Worm (Caenorhabditis elegans): Measurements from ENCODE around the gene C09B8.8.

C09B8.8 gene

DNA sequence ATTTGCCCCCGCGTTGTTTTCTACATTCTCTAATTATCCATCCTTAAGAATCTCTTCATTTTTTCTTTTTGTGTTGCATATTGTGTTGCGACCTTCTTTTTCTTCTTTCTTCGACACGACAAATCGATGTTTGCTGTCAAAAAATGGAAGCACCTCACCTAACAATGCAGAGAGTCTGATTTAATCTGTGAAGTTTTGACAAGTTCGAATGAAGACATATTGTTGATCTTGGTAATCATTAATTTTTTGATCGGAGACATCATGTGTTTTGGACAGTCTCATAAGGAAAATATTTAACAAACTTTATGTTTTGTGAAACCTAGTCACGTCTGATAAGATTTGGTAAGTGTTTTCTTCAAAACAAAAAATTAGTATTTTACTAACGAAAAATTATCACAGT lies 13.8 kb downstream of the C09B8.8 start:
- TF ChIP-seq tbx-2 (tag; optimal IDR thresholded peaks at IDR 0.05) (no peak), ceh-16 (tag; optimal IDR thresholded peaks at IDR 0.05) (peak; percentile 34), nhr-43 (tag; optimal IDR thresholded peaks at IDR 0.05; ENCODE audit: poor library complexity, severe bottlenecking) (no peak), elt-1 (tag; optimal IDR thresholded peaks at IDR 0.05) (peak; percentile 49), nhr-237 (tag; optimal IDR thresholded peaks at IDR 0.05) (no peak), nhr-25 (tag; optimal IDR thresholded peaks at IDR 0.05) (peak; percentile 29), elt-2 (tag; optimal IDR thresholded peaks at IDR 0.05) (no peak)

DNA sequence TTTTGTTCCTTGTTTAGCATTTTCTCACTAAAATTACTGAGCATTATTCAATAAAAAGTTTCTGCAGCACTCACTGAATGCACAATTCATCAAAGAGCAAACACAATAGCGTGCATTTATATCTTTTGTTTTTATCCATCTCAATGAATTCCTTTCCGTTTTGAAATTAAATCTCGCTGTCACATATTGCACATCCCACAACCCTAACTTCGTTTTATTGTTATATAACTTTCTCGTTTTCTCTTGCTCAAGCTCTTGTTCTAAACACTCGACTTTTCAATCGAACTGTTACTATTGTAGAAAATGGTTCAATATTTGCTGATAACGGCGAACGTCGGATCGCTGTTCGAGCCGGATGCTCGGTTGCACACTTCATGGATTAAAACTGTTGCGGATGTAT lies 15.9 kb downstream of the C09B8.8 start, which contains the start of gene ipp-5:
Gene ipp-5 (plus strand): TSS at position 301 of the 400 bp plus-strand sequence.
- TF ChIP-seq lsy-12 (tag; optimal IDR thresholded peaks at IDR 0.05) = no peak
- no peak for TF ChIP-seq nhr-43 (tag; optimal IDR thresholded peaks at IDR 0.05; ENCODE audit: poor library complexity, severe bottlenecking)
- no peak for TF ChIP-seq jun-1 (tag; optimal IDR thresholded peaks at IDR 0.05)
- TF ChIP-seq nhr-67 (tag; optimal IDR thresholded peaks at IDR 0.05) = no peak
- no peak for TF ChIP-seq nhr-77 (tag; optimal IDR thresholded peaks at IDR 0.05)

DNA sequence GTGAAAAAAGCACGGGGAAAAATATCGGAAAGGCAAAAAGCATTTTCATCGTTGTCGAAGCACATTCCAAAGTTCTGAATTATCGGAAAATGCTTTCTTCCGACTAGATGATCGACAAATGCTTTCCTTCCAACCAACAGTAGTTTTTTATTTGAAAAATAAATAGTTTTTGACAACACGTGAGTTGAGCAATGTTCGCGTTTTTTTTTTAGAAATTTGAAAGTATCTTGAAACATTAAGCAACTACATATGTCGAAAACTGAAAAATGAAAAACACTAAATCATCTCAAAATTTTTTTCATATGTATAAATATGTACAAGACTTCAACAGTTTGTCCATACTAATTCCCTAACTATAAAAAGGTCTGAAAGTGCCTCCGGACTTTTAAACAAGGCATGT lies 24.3 kb downstream of the C09B8.8 start, which contains the start of gene hsp-25:
Gene hsp-25 (minus strand): TSS at position 101 of the 400 bp plus-strand sequence.
- TF ChIP-seq aly-2 (tag; optimal IDR thresholded peaks at IDR 0.05) (no peak), ceh-28 (tag; optimal IDR thresholded peaks at IDR 0.05) (no peak), ztf-4 (tag; optimal IDR thresholded peaks at IDR 0.05) (no peak), lsy-12 (tag; optimal IDR thresholded peaks at IDR 0.05) (no peak), fkh-2 (tag; optimal IDR thresholded peaks at IDR 0.05) (no peak), nhr-23 (tag; optimal IDR thresholded peaks at IDR 0.05) (no peak), ztf-11 (tag; optimal IDR thresholded peaks at IDR 0.05) (no peak)

DNA sequence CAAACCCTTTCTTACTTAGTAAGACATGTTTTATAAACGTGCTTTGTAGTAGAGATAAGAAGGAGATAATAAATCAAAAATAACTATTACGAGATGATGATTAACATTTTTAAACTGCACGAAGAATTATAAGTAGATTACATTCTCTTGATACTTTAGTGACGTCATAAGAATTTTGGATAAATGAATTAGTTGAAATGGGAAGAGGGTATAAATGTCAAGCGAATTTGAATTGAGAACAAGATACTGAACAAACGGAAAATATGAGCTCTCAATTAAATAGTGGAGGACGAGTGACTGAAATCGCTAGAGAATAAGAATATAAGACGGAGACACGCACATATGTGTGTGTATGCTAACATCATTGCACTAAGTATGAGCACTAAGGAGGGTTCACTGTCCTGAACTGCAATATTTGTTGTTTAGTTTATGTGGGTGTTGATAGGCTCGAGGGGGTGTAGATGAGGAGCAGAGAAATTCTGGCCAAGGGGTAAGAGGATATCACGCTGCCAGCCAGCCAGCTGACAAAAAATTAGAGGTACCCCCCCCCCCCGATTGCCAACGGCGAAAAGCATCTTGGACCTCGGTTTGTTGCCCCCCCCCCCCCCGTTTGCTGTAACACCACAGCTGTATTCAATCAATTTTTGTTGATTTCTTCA lies 25.3 kb downstream of the C09B8.8 start:
- TF ChIP-seq lsy-12 (tag; optimal IDR thresholded peaks at IDR 0.05) (peak; percentile 31), snpc-4 (tag; optimal IDR thresholded peaks at IDR 0.05) (no peak), ceh-28 (tag; optimal IDR thresholded peaks at IDR 0.05) (no peak), ama-1 (optimal IDR thresholded peaks at IDR 0.05) (peak; percentile 10), mml-1 (tag; optimal IDR thresholded peaks at IDR 0.05) (no peak), tbx-2 (tag; optimal IDR thresholded peaks at IDR 0.05) (no peak), zag-1 (tag; optimal IDR thresholded peaks at IDR 0.05) (no peak), elt-3 (tag; optimal IDR thresholded peaks at IDR 0.05) (no peak)

DNA sequence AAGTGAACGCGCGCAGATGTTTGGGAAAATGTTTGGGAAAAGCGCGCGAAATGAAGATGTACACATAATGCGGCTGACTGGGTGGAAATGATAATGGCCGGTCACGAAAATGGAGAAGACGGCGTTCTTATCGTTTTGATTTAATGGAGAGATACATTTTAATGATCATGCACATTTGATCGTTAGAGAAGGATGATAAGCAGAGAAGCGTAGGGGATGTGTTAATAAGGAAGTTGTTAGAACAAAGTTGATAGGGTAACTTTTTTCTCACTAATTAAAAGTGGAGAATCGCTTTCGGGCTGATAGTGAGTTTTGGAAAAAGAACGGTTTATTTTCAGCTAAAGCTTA lies 25.8 kb downstream of the C09B8.8 start:
- no peak for TF ChIP-seq ztf-11 (tag; optimal IDR thresholded peaks at IDR 0.05)
- TF ChIP-seq ceh-28 (tag; optimal IDR thresholded peaks at IDR 0.05) = peak; percentile 32
- TF ChIP-seq pqm-1 (tag; optimal IDR thresholded peaks at IDR 0.05) = no peak
- TF ChIP-seq nhr-77 (tag; optimal IDR thresholded peaks at IDR 0.05) = no peak
- no peak for TF ChIP-seq ztf-4 (tag; optimal IDR thresholded peaks at IDR 0.05)
- no peak for TF ChIP-seq skn-1 (tag; optimal IDR thresholded peaks at IDR 0.05)
- TF ChIP-seq zag-1 (tag; optimal IDR thresholded peaks at IDR 0.05) = no peak
- TF ChIP-seq elt-2 (tag; optimal IDR thresholded peaks at IDR 0.05) = peak; percentile 68
- no peak for TF ChIP-seq ceh-9 (tag; optimal IDR thresholded peaks at IDR 0.05)
- TF ChIP-seq fos-1 (tag; optimal IDR thresholded peaks at IDR 0.05) = no peak
- TF ChIP-seq nhr-43 (tag; optimal IDR thresholded peaks at IDR 0.05; ENCODE audit: poor library complexity, severe bottlenecking) = no peak
- no peak for TF ChIP-seq nhr-23 (tag; optimal IDR thresholded peaks at IDR 0.05)
- TF ChIP-seq nhr-76 (tag; optimal IDR thresholded peaks at IDR 0.05) = no peak

DNA sequence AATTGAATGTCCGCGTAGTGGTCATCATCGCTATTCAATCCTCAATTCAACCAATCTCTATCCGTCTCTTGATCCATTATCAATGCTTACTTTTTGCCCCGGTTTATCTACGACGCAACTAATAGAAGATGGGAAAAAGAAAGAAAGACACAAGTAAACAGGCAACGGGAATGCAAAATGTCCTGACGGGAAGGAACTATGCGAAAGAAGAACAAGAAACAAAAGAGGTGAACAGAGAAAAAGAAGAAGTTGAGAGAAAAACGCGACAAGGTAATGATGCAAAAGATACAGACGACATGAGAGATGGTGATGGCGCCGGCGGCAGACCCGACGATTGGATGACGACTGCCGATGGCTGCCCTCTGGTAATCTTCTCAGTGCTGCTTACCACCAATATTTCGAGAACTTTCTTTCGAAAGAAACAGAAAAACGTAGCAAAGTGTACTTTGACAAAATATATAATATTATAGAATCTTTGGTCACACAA lies 26.7 kb downstream of the C09B8.8 start:
- TF ChIP-seq ceh-82 (tag; optimal IDR thresholded peaks at IDR 0.05) = no peak
- peak; percentile 44 for TF ChIP-seq ceh-28 (tag; optimal IDR thresholded peaks at IDR 0.05)
- no peak for TF ChIP-seq aly-2 (tag; optimal IDR thresholded peaks at IDR 0.05)
- no peak for TF ChIP-seq nhr-237 (tag; optimal IDR thresholded peaks at IDR 0.05)
- TF ChIP-seq skn-1 (tag; optimal IDR thresholded peaks at IDR 0.05) = no peak
- TF ChIP-seq ZK546.5 (tag; optimal IDR thresholded peaks at IDR 0.05) = no peak
- peak; percentile 93 for TF ChIP-seq nhr-23 (tag; optimal IDR thresholded peaks at IDR 0.05)
- TF ChIP-seq snpc-4 (tag; optimal IDR thresholded peaks at IDR 0.05) = no peak
- no peak for TF ChIP-seq fkh-2 (tag; optimal IDR thresholded peaks at IDR 0.05)
- no peak for TF ChIP-seq ztf-4 (tag; optimal IDR thresholded peaks at IDR 0.05)
- TF ChIP-seq fos-1 (tag; optimal IDR thresholded peaks at IDR 0.05) = no peak
- TF ChIP-seq pha-4 (tag; optimal IDR thresholded peaks at IDR 0.05) = peak; percentile 92
- TF ChIP-seq nhr-77 (tag; optimal IDR thresholded peaks at IDR 0.05) = no peak
- peak; percentile 21 for TF ChIP-seq R02D3.7 (tag; optimal IDR thresholded peaks at IDR 0.05)
- TF ChIP-seq nhr-12 (tag; optimal IDR thresholded peaks at IDR 0.05) = no peak
- peak; percentile 50 for TF ChIP-seq lin-39 (tag; optimal IDR thresholded peaks at IDR 0.05)
- peak; percentile 21 for TF ChIP-seq tbx-2 (tag; optimal IDR thresholded peaks at IDR 0.05)
- peak; percentile 81 for TF ChIP-seq pqm-1 (tag; optimal IDR thresholded peaks at IDR 0.05)
- peak; percentile 95 for TF ChIP-seq nfya-1 (tag; optimal IDR thresholded peaks at IDR 0.05; ENCODE audit: insufficient read depth)
- TF ChIP-seq nhr-76 (tag; optimal IDR thresholded peaks at IDR 0.05) = no peak
- TF ChIP-seq hmg-11 (tag; optimal IDR thresholded peaks at IDR 0.05) = peak; percentile 58
- TF ChIP-seq eor-1 (tag; optimal IDR thresholded peaks at IDR 0.05) = no peak
- TF ChIP-seq unc-62 (GFP tag; optimal IDR thresholded peaks at IDR 0.05) = peak; percentile 42
- no peak for TF ChIP-seq fkh-10 (GFP tag; optimal IDR thresholded peaks at IDR 0.05)
- peak in 2 of 3 experiments; percentile 14 to 55 for TF ChIP-seq elt-3 (tag; optimal IDR thresholded peaks at IDR 0.05)
- TF ChIP-seq egl-5 (tag; optimal IDR thresholded peaks at IDR 0.05) = peak; percentile 67
- peak; percentile 28 for TF ChIP-seq lsy-12 (tag; optimal IDR thresholded peaks at IDR 0.05)
